Fruit fly (Drosophila melanogaster) Kc167 (cell line): ENCODE data around the gene CG43814.

Experiments
- Myc ChIP-seq: fragments of >200 bp; optimal IDR thresholded peaks from 2 replicates; lab custom pipeline; 2017; ENCODE audit warnings: missing external identifiers
- Sin3A ChIP-seq: fragments of >200 bp; optimal IDR thresholded peaks from 2 replicates; lab custom pipeline; 2018; ENCODE audit warnings: missing external identifiers
- h ChIP-seq: fragments of >200 bp; optimal IDR thresholded peaks from 3 replicates; lab custom pipeline; 2018; ENCODE audit warnings: missing external identifiers
- insv ChIP-seq: fragments of >200 bp; optimal IDR thresholded peaks from 3 replicates; lab custom pipeline; 2018; ENCODE audit warnings: missing external identifiers
- psq ChIP-seq: fragments of >200 bp; optimal IDR thresholded peaks from 2 replicates; lab custom pipeline; 2017; ENCODE audit warnings: missing external identifiers
- ttk ChIP-seq: sonication (Bioruptor generic); optimal IDR thresholded peaks from 2 replicates; lab custom pipeline; 2017; ENCODE audit warnings: missing external identifiers

DNA sequence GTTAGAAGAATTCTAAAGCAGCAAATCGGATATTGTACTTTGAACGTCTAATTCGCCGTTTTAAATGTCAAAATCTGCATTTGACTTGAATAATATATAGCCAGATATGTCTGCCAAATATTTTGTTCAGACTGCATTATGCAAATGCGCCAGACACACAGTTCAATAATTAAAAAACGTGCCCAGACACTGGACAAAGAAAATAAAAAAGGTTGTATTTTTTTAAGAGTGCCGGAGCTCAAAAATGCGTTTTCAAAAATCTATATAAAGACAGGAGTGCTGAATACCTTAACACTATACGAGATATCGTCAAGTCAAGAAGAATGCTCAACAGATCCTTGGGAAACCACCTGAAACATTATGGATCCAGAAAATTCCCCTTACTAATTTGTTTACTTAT is 7.2 kb upstream of the CG43814 start, which contains the start of the genes CG17325 and CG42305:
- TF ChIP-seq Myc (lab: Kevin White, UChicago): no peak
- no peak for TF ChIP-seq psq (lab: Kevin White, UChicago)
- no peak for TF ChIP-seq h (lab: Kevin White, UChicago)
- TF ChIP-seq Sin3A: no peak
- no peak for TF ChIP-seq ttk (lab: Kevin White, UChicago)
- no peak for TF ChIP-seq insv (lab: Kevin White, UChicago)
